Worm (Caenorhabditis elegans) whole organism, L4 larva: ENCODE results near the gene F40G9.19.

Experiments used
- F10B5.3 ChIP-seq: sonication (generic microtip); optimal IDR thresholded peaks from 2 replicates; lab custom pipeline; 2016; ENCODE audit warnings: mild to moderate bottlenecking, missing genetic modification characterization, missing compliant biosample characterization
- Y105C5A.15 ChIP-seq: fragments of 200-800 bp; sonication (Bioruptor generic); IDR thresholded peaks from 2 replicates; pipeline ENCODE4 v1.3.6; 2022; ENCODE audit warnings: missing genetic modification characterization, missing compliant biosample characterization
- Y5F2A.4 ChIP-seq: fragments of 200-800 bp; sonication (Bioruptor generic); optimal IDR thresholded peaks from 2 replicates; lab custom pipeline; 2018; ENCODE audit warnings: mild to moderate bottlenecking, missing genetic modification characterization, missing compliant biosample characterization
- ZK337.2 ChIP-seq: fragments of 200-800 bp; sonication (Bioruptor generic); IDR thresholded peaks from 2 replicates; pipeline ENCODE4 v1.3.6; 2022; ENCODE audit warnings: missing genetic modification reagents, missing genetic modification characterization, missing compliant biosample characterization
- ZK546.5 ChIP-seq, 2 experiments: sonication (generic microtip); optimal IDR thresholded peaks; 2 replicates each; lab custom pipeline; 2017; ENCODE audit warnings: missing biosample characterization in 2 of 2, missing genetic modification characterization in 2 of 2
- aly-2 ChIP-seq: sonication (generic microtip); optimal IDR thresholded peaks from 2 replicates; lab custom pipeline; 2018; ENCODE audit warnings: missing biosample characterization, missing genetic modification characterization
- ama-1 ChIP-seq: fragments of 150-350 bp; optimal IDR thresholded peaks from 2 replicates; lab custom pipeline; 2014; ENCODE audit warnings: inconsistent platforms, mixed read lengths
- ceh-20 ChIP-seq: fragments of 200-800 bp; sonication (Bioruptor generic); IDR thresholded peaks from 2 replicates; pipeline ENCODE4 v1.3.6; 2022; ENCODE audit warnings: missing genetic modification reagents, missing genetic modification characterization, missing compliant biosample characterization
- ceh-28 ChIP-seq: fragments of 150-350 bp; optimal IDR thresholded peaks from 2 replicates; lab custom pipeline; 2014; ENCODE audit warnings: missing biosample characterization, missing genetic modification reagents, missing genetic modification characterization
- ceh-32 ChIP-seq: sonication (generic microtip); optimal IDR thresholded peaks from 2 replicates; lab custom pipeline; 2016; ENCODE audit warnings: mild to moderate bottlenecking, missing genetic modification characterization, missing compliant biosample characterization; ENCODE audit not compliant: poor library complexity
- ceh-82 ChIP-seq: sonication (generic microtip); optimal IDR thresholded peaks from 2 replicates; lab custom pipeline; 2017; ENCODE audit warnings: missing biosample characterization, missing genetic modification characterization
- cey-2 ChIP-seq: sonication (generic microtip); optimal IDR thresholded peaks from 3 replicates; lab custom pipeline; 2017; ENCODE audit warnings: missing genetic modification characterization, mild to moderate bottlenecking, missing compliant biosample characterization, antibody characterized with exemption, borderline replicate concordance; ENCODE audit not compliant: insufficient read depth
- dpl-1 ChIP-seq: fragments of 150-350 bp; optimal IDR thresholded peaks from 2 replicates; lab custom pipeline; 2014; ENCODE audit warnings: missing biosample characterization, missing genetic modification reagents, missing genetic modification characterization
- dve-1 ChIP-seq: sonication (generic microtip); optimal IDR thresholded peaks from 2 replicates; lab custom pipeline; 2017; ENCODE audit warnings: antibody characterized with exemption, mild to moderate bottlenecking, missing genetic modification characterization, missing compliant biosample characterization; ENCODE audit not compliant: insufficient read depth
- gei-8 ChIP-seq: fragments of 200-800 bp; sonication (Bioruptor generic); optimal IDR thresholded peaks from 2 replicates; lab custom pipeline; 2018; ENCODE audit warnings: mild to moderate bottlenecking, missing genetic modification characterization, missing compliant biosample characterization
- jun-1 ChIP-seq: fragments of 150-350 bp; optimal IDR thresholded peaks from 2 replicates; lab custom pipeline; 2014; ENCODE audit warnings: missing biosample characterization, missing genetic modification reagents, missing genetic modification characterization
- lin-39 ChIP-seq: fragments of 150-350 bp; optimal IDR thresholded peaks from 2 replicates; lab custom pipeline; 2014; ENCODE audit warnings: missing biosample characterization, missing genetic modification reagents, missing genetic modification characterization
- madf-5 ChIP-seq, 2 experiments: fragments of 200-800 bp; sonication (Bioruptor generic); IDR thresholded peaks; 2 replicates each; pipeline ENCODE4 v1.3.6; 2022; ENCODE audit warnings: missing compliant biosample characterization in 2 of 2, missing genetic modification characterization in 2 of 2
- mes-2 ChIP-seq: sonication (generic microtip); optimal IDR thresholded peaks from 2 replicates; lab custom pipeline; 2016; ENCODE audit warnings: missing genotype, mild to moderate bottlenecking, missing genetic modification characterization, missing compliant biosample characterization; ENCODE audit not compliant: poor library complexity, severe bottlenecking
- mxl-3 ChIP-seq: fragments of 200-800 bp; sonication (Bioruptor generic); optimal IDR thresholded peaks from 2 replicates; lab custom pipeline; 2018; ENCODE audit warnings: mild to moderate bottlenecking, missing genetic modification characterization, missing compliant biosample characterization
- nhr-10 ChIP-seq: fragments of 150-350 bp; optimal IDR thresholded peaks from 2 replicates; lab custom pipeline; 2014; ENCODE audit warnings: missing biosample characterization, missing genetic modification characterization
- nhr-237 ChIP-seq: sonication (generic microtip); optimal IDR thresholded peaks from 2 replicates; lab custom pipeline; 2017; ENCODE audit warnings: missing biosample characterization, missing genetic modification characterization
- nhr-28 ChIP-seq: fragments of 150-350 bp; optimal IDR thresholded peaks from 2 replicates; lab custom pipeline; 2014; ENCODE audit warnings: missing biosample characterization, missing genetic modification characterization
- nhr-48 ChIP-seq: sonication (generic microtip); optimal IDR thresholded peaks from 2 replicates; lab custom pipeline; 2016; ENCODE audit warnings: mild to moderate bottlenecking, missing genetic modification characterization, missing compliant biosample characterization
- nhr-77 ChIP-seq: fragments of 150-350 bp; optimal IDR thresholded peaks from 2 replicates; lab custom pipeline; 2014; ENCODE audit warnings: missing biosample characterization, missing genetic modification characterization
- pqm-1 ChIP-seq: sonication (generic microtip); optimal IDR thresholded peaks from 2 replicates; lab custom pipeline; 2017; ENCODE audit warnings: missing biosample characterization, missing genetic modification characterization
- rbr-2 ChIP-seq: sonication (generic microtip); optimal IDR thresholded peaks from 2 replicates; lab custom pipeline; 2016; ENCODE audit warnings: missing genotype, missing genetic modification characterization, missing compliant biosample characterization
- set-16 ChIP-seq: fragments of 200-800 bp; sonication (Bioruptor generic); IDR thresholded peaks from 2 replicates; pipeline ENCODE4 v1.3.6; 2022; ENCODE audit warnings: missing genetic modification reagents, missing genetic modification characterization, missing compliant biosample characterization
- snpc-1.2 ChIP-seq: fragments of 200-800 bp; sonication (Bioruptor generic); IDR thresholded peaks from 2 replicates; pipeline ENCODE4 v1.3.6; 2022; ENCODE audit warnings: missing genetic modification reagents, missing genetic modification characterization, missing compliant biosample characterization
- tra-1 ChIP-seq: fragments of 200-800 bp; sonication (Bioruptor generic); IDR thresholded peaks from 2 replicates; pipeline ENCODE4 v1.3.6; 2022; ENCODE audit warnings: missing genetic modification reagents, missing genetic modification characterization, missing compliant biosample characterization
- unc-130 ChIP-seq: sonication (generic microtip); optimal IDR thresholded peaks from 2 replicates; lab custom pipeline; 2016; ENCODE audit warnings: missing genetic modification reagents, missing genetic modification characterization, missing compliant biosample characterization
- zag-1 ChIP-seq: fragments of 150-350 bp; optimal IDR thresholded peaks from 2 replicates; lab custom pipeline; 2014; ENCODE audit warnings: missing biosample characterization, missing genetic modification characterization
- zfp-2 ChIP-seq: sonication (generic microtip); optimal IDR thresholded peaks from 2 replicates; lab custom pipeline; 2016; ENCODE audit warnings: mild to moderate bottlenecking, missing genetic modification characterization, missing compliant biosample characterization
- zfp-3 ChIP-seq: fragments of 200-800 bp; sonication (Bioruptor generic); conservative IDR thresholded peaks from 2 replicates; pipeline ENCODE4 v1.3.6; 2022; ENCODE audit warnings: missing genetic modification reagents, missing genetic modification characterization, missing compliant biosample characterization

Gene F40G9.19

DNA sequence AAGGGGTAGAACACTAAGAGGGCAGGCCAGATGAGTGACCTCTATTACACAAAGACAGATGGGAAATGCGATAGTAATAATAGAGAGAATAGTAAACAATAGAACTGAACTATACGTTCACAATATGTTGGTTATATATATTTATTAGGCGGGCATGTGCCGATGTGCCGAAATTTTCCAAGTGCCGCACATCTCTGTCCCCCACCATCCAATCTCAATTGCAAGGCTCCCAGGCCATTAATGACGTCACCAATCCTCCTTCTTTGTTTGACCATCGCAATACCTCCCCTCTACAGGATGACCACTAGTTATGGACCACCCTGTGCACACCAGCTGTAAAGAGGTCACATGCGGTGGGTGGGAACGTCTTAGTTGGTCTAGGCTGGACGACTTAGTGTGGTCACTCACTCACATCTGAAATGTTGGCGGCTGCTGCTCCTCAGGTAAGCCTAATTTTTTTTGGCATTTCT is 5.6 kb downstream of the F40G9.19 start, which contains the start of gene F40G9.6:
Gene F40G9.6, plus strand, starts transcription at position 420 of the 470 bp plus-strand sequence.
- TF ChIP-seq gei-8 (GFP tag; lab: Kevin White, UChicago) = no peak
- TF ChIP-seq cey-2 (tag; lab: Kevin White, UChicago) = no peak
- no peak for TF ChIP-seq snpc-1.2 (GFP tag; lab: Robert Waterston, UW)
- TF ChIP-seq dve-1 = no peak
- no peak for TF ChIP-seq set-16 (GFP tag; lab: Robert Waterston, UW)
- TF ChIP-seq Y5F2A.4 = no peak
- TF ChIP-seq nhr-10 (tag; lab: Kevin White, UChicago) = no peak
- no peak for TF ChIP-seq zfp-3 (GFP tag; lab: Robert Waterston, UW)
- no peak for TF ChIP-seq jun-1 (tag; lab: Kevin White, UChicago)
- TF ChIP-seq mes-2 (tag; lab: Kevin White, UChicago) = no peak
- no peak for TF ChIP-seq aly-2 (tag; lab: Kevin White, UChicago)
- no peak for TF ChIP-seq rbr-2 (tag; lab: Kevin White, UChicago)
- no peak for TF ChIP-seq ama-1 (lab: Kevin White, UChicago)
- TF ChIP-seq mxl-3 = no peak
- TF ChIP-seq nhr-48 = no peak
- no peak for TF ChIP-seq ceh-32
- no peak for TF ChIP-seq lin-39

DNA sequence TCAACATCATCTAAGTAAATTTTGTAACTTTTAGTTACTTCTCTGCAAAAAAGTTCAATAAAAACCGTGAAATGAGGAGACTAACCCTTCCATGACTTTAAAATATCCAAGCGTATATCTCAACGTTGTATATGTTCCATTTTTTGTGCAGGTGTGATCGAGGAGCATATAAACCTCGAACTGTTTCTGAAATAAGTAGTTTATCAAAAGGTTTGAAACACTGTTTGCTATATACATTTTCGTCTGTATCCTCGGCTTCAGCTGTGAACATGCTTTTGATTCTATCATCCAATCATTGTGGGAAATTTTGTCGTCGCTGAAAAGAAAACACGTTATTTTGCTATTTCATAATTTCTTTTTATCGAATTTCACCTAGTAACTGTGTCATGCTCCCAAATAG is 7.4 kb downstream of the F40G9.19 start, which contains the start of gene F40G9.5:
Gene F40G9.5, plus strand, starts transcription at position 301 of the 400 bp plus-strand sequence.
- TF ChIP-seq tra-1 (GFP tag; lab: Robert Waterston, UW) = no peak
- TF ChIP-seq ZK337.2 (GFP tag; lab: Robert Waterston, UW) = no peak
- no peak for TF ChIP-seq Y105C5A.15 (GFP tag; lab: Robert Waterston, UW)
- TF ChIP-seq nhr-10 (tag; lab: Kevin White, UChicago) = no peak
- no peak for TF ChIP-seq ceh-28
- TF ChIP-seq F10B5.3 (tag; lab: Kevin White, UChicago) = no peak

DNA sequence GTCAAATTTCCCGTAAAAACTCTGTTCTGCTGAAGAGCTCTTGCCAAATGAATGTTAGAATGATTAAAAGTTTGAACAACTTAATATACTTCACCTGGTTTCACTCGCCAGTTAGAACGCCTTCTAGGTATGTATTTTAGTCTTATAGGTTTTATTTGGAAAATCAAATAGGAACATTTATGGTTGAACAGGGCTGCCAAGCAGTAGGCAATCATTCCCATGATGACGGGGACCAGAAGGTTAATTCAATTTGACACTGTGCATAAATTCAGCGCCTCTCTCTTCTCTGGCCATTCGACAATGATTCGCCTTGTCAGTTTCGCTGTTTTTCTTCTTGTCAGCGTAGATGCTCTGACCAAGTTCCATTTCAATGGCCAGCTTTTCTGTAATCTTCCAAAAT is 8.5 kb downstream of the F40G9.19 start, which contains the start of gene F40G9.15:
Gene F40G9.15, plus strand, starts transcription at position 301 of the 400 bp plus-strand sequence.
- TF ChIP-seq zfp-2 (tag; lab: Kevin White, UChicago) = no peak
- no peak for TF ChIP-seq ceh-82 (tag; lab: Kevin White, UChicago)
- no peak for TF ChIP-seq ZK546.5 (tag; optimal IDR thresholded peaks at IDR 0.05; lab: Kevin White, UChicago)
- TF ChIP-seq nhr-237 = no peak
- no peak for TF ChIP-seq ceh-20 (GFP tag; lab: Robert Waterston, UW)
- no peak for TF ChIP-seq jun-1 (tag; lab: Kevin White, UChicago)
- 0 out of 4 replicates have a peak, but pooled peaks of 1 of the 2 experiments have one; percentile 44 for TF ChIP-seq madf-5 (GFP tag; IDR thresholded peaks at IDR 0.05; lab: Robert Waterston, UW)
- no peak for TF ChIP-seq zag-1 (tag; lab: Kevin White, UChicago)

DNA sequence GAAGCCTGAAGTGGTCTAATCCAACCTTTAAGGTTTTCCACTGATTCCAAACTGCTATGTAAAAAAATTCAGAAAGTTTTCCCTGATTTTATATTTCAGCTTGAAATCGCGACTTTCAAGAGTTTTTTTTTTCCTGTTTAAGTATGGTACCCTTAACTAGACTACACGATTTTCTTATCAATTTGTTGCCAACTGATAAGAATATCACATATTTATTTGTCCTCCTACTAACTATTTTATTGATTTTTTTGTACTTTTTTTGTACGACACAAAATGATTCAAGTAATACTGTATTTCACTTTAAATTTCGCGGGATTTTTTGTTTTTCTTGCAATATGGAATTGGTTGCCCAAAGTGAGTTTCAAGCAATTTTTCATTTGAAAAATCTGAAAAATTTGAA is 9.5 kb downstream of the F40G9.19 start:
- peak; percentile 36 for TF ChIP-seq pqm-1 (tag; lab: Kevin White, UChicago)
- peak; percentile 53 for TF ChIP-seq nhr-77 (tag; lab: Kevin White, UChicago)
- no peak for TF ChIP-seq mes-2 (tag; lab: Kevin White, UChicago)
- TF ChIP-seq nhr-28 (tag; lab: Kevin White, UChicago) = peak; percentile 69
- TF ChIP-seq dpl-1 (GFP tag; lab: Kevin White, UChicago) = no peak
- TF ChIP-seq ceh-28 = no peak
- TF ChIP-seq unc-130 = no peak

DNA sequence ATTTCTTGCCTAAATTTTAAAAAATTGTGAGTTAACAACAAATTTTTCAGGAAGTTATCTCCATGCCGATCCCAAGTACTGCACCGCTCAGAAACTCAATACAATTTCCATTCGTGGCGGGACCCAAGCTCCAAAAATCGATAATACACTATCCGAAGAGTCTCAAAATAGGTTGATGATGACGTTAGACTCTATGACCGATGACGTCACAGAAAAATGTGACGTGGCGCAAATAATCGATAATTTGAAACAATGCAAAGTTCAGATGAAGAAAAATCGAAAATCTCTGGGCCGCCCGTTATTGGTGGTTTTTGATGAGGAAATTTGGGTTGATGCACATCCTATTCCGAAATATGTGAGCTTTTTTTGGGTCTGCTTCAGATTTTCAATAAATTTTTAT is 10.7 kb downstream of the F40G9.19 start:
- TF ChIP-seq ceh-28 = peak; percentile 24
- no peak for TF ChIP-seq ama-1 (lab: Kevin White, UChicago)
